Worm (Caenorhabditis elegans): Measurements from ENCODE around the gene str-208.

str-208 gene

DNA sequence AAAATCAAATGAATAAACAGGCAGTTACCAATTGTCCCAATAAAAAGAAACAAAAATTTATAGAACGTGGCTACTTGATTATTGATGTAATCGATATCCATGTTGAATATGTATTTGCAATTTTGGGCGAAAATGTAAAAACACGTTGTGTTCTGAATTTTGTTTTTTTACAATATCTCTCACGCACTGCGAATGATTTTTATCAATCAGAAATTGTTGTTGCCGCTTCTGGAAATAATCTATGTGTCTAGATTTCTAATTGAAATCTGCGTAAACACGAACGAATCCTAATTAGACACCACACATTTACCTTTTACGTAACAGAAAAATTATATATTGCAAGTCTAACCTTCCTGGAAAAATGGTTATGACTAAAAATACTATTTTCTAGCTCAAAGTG is 26.5 kb downstream of the str-208 start, which contains the start of gene srsx-13:
srsx-13 (minus strand) TSS at position 101 of the 400 bp plus-strand sequence.
- TF ChIP-seq zip-8 (tag; optimal IDR thresholded peaks at IDR 0.05) (no peak), sptf-1 (tag; optimal IDR thresholded peaks at IDR 0.05) (no peak), unc-39 (tag; optimal IDR thresholded peaks at IDR 0.05) (no peak), sem-2 (GFP tag; optimal IDR thresholded peaks at IDR 0.05) (no peak), nhr-12 (tag; optimal IDR thresholded peaks at IDR 0.05) (no peak), lsy-2 (tag; optimal IDR thresholded peaks at IDR 0.05) (no peak), mep-1 (tag; optimal IDR thresholded peaks at IDR 0.05) (no peak), nhr-2 (tag; optimal IDR thresholded peaks at IDR 0.05) (no peak), unc-62 (GFP tag; optimal IDR thresholded peaks at IDR 0.05) (no peak), flh-1 (GFP tag; optimal IDR thresholded peaks at IDR 0.05) (no peak), tbx-8 (GFP tag; optimal IDR thresholded peaks at IDR 0.05) (no peak), ces-1 (GFP tag; optimal IDR thresholded peaks at IDR 0.05) (no peak), ham-2 (GFP tag; optimal IDR thresholded peaks at IDR 0.05) (no peak), hlh-1 (tag; optimal IDR thresholded peaks at IDR 0.05) (no peak), nhr-237 (tag; optimal IDR thresholded peaks at IDR 0.05) (no peak), blmp-1 (tag; optimal IDR thresholded peaks at IDR 0.05) (no peak), mls-2 (tag; optimal IDR thresholded peaks at IDR 0.05) (no peak), bed-3 (GFP tag; optimal IDR thresholded peaks at IDR 0.05) (no peak), snpc-4 (tag; optimal IDR thresholded peaks at IDR 0.05) (no peak), lin-32 (GFP tag; optimal IDR thresholded peaks at IDR 0.05) (no peak)

DNA sequence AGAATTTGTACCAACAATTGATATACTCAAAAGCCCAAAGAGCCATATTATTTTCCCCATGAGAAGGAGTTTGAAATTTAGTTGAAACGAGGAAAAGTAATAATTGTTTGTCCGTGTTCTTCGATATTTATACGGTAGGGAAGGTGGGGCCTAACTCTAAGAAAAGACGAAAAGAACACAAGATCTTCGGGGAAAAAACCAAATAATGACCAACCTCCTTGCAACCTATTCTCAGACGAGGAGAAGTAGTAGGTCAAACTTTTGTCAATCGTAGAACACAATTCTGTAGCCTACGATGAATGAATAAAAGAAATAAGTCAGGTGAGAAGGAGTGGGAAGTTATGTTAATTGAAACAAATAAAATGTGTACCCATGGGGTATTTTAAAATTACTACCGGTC is 30.5 kb downstream of the str-208 start, which contains the start of gene ncx-8:
ncx-8 (minus strand) TSS at position 101 of the 400 bp plus-strand sequence.
- no peak for TF ChIP-seq sem-2 (GFP tag; optimal IDR thresholded peaks at IDR 0.05)
- TF ChIP-seq drap-1 (GFP tag; optimal IDR thresholded peaks at IDR 0.05): no peak
- no peak for TF ChIP-seq cnd-1 (tag; optimal IDR thresholded peaks at IDR 0.05)

DNA sequence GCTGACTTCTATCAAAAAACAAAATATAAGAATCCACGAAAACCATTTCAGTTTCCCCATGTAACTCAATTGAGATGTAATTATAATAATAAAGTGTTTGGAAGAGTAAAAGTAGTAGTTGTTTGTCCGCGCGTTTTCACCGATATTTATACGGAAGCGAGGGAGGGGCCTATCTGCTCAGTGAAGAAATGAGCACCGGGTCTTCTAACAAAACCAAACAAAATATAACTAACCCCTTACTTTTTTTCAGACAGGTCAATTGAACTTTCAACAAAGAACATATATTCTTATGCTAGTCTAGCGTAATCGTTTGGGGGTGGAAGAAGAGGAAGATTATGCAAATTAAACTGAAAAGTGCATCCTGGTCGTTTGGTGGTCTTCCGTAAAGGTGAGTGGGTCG is 38.5 kb downstream of the str-208 start, which contains the start of gene ncx-9:
ncx-9 (minus strand) TSS at position 101 of the 400 bp plus-strand sequence.
- TF ChIP-seq mep-1 (tag; optimal IDR thresholded peaks at IDR 0.05) (no peak), sptf-1 (tag; optimal IDR thresholded peaks at IDR 0.05) (no peak), ztf-11 (tag; optimal IDR thresholded peaks at IDR 0.05) (no peak), nhr-76 (tag; optimal IDR thresholded peaks at IDR 0.05) (no peak)

DNA sequence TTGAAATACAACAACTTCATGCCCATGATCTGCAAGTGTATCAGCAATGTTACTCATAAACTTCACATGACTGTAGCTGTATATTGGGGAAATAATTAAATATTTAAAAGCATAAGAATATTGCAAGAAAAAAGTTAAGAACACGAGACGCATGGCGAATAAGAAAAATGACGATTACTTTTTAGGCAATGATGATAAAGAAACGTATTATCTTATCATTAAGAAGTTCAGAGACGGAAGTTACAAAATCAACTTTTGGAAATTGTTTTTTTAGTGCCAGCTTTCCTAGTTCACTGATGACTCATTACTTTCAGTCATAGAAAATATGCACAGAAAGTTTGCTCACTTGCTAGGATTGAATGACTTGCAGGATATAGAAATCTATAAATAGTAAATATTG is 43.8 kb downstream of the str-208 start, which contains the start of gene ugt-7:
ugt-7 (minus strand) TSS at position 161 of the 400 bp plus-strand sequence.
- TF ChIP-seq ceh-39 (tag; optimal IDR thresholded peaks at IDR 0.05): no peak
- TF ChIP-seq ham-2 (GFP tag; optimal IDR thresholded peaks at IDR 0.05): no peak
- TF ChIP-seq M03D4.4 (tag; optimal IDR thresholded peaks at IDR 0.05): no peak
- TF ChIP-seq sem-2 (GFP tag; optimal IDR thresholded peaks at IDR 0.05): no peak
- TF ChIP-seq pha-4 (tag; optimal IDR thresholded peaks at IDR 0.05): no peak
- no peak for TF ChIP-seq zip-8 (tag; optimal IDR thresholded peaks at IDR 0.05)
- TF ChIP-seq blmp-1 (tag; optimal IDR thresholded peaks at IDR 0.05): no peak
- TF ChIP-seq mls-2 (tag; optimal IDR thresholded peaks at IDR 0.05): no peak
- TF ChIP-seq unc-120 (tag; optimal IDR thresholded peaks at IDR 0.05; ENCODE audit: poor library complexity, severe bottlenecking): no peak
- no peak for TF ChIP-seq ceh-43 (GFP tag; optimal IDR thresholded peaks at IDR 0.05)
- no peak for TF ChIP-seq mep-1 (tag; optimal IDR thresholded peaks at IDR 0.05)

DNA sequence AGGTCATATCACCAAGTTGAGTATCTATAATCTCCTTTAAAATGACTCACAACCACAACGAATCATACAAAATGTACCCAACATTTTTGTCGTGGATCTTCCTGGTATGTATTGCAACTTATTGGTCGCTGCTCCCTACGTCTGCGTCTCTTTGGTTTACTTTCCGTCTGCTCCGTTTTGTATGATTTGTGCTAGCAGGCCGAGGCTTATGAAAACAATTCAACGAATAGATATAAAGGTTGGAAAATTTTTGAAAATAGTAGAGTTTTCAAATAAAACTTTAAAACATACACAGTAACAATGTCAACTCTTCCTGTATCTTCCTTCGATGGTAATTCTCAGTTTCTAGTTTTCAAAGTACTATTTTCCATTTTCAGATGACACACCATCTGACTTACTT is 44.8 kb downstream of the str-208 start, which contains the start of gene srr-8:
srr-8 (plus strand) TSS at position 301 of the 400 bp plus-strand sequence.
- TF ChIP-seq ztf-11 (tag; optimal IDR thresholded peaks at IDR 0.05) (no peak), lin-32 (GFP tag; optimal IDR thresholded peaks at IDR 0.05) (no peak), hlh-1 (tag; optimal IDR thresholded peaks at IDR 0.05) (no peak), nhr-76 (tag; optimal IDR thresholded peaks at IDR 0.05) (no peak), ham-2 (GFP tag; optimal IDR thresholded peaks at IDR 0.05) (no peak), unc-62 (GFP tag; optimal IDR thresholded peaks at IDR 0.05) (no peak)
